Worm (Caenorhabditis elegans): ENCODE results near the gene nhr-57.

nhr-57 gene

DNA sequence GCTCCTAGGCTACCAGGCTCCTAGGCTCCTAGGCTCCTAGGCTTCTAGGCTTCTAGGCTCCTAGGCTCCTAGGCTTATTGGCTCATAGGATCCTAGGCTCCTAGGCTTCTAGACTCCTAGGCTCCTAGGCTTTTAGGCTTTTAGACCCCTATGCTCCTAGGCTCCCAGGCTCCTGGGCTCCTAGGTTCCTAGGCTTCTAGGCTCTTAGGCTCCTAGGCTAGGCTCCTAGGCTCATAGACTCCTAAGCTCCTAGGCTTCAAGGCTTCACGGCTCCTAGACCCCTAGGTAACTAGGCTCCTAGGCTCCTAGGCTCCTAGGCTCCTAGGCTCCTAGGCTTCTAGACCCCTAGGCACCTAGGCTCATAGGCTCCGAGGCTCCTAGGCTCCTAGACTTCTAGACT, 19.7 kb downstream of the nhr-57 start:
- TF ChIP-seq unc-86 (tag; optimal IDR thresholded peaks at IDR 0.05) (no peak), elt-4 (tag; optimal IDR thresholded peaks at IDR 0.05) (peak; percentile 66), unc-3 (GFP tag; conservative IDR thresholded peaks at IDR 0.05) (no peak), unc-3 (tag; optimal IDR thresholded peaks at IDR 0.05) (no peak), hlh-15 (tag; optimal IDR thresholded peaks at IDR 0.05) (no peak), ceh-22 (tag; optimal IDR thresholded peaks at IDR 0.05) (no peak), eyg-1 (tag; optimal IDR thresholded peaks at IDR 0.05) (no peak), K09A11.1 (tag; optimal IDR thresholded peaks at IDR 0.05; ENCODE audit: insufficient read depth) (no peak), pag-3 (tag; optimal IDR thresholded peaks at IDR 0.05; ENCODE audit: borderline replicate concordance) (peak; percentile 0), lin-11 (tag; optimal IDR thresholded peaks at IDR 0.05) (no peak), fkh-10 (GFP tag; optimal IDR thresholded peaks at IDR 0.05) (no peak), pros-1 (tag; optimal IDR thresholded peaks at IDR 0.05) (no peak), hlh-8 (tag; optimal IDR thresholded peaks at IDR 0.05) (no peak), ref-2 (tag; optimal IDR thresholded peaks at IDR 0.05) (no peak), sox-4 (tag; optimal IDR thresholded peaks at IDR 0.05) (no peak), odd-2 (tag; optimal IDR thresholded peaks at IDR 0.05) (no peak), ets-4 (tag; optimal IDR thresholded peaks at IDR 0.05) (no peak)

DNA sequence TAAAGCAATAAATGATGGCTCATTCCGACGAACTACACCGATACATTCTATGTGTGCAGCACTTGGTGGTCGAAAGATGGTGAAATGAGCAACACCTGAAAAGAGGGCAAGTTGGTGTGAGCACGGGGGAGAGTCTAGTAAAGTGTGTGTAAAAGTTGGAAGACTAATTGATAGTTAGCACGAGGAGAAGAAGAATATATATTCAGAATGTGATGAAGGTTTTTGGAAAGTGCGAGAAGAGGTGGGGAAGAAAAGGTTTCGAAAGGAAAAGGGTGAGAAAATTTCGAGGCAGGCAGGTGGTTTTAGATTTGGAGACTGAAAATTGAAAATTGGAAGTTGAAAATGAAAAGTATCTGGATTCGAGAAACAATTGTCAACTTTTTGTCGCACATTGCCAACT, 20.5 kb downstream of the nhr-57 start, which contains the start of gene Y45G5AM.6:
Gene Y45G5AM.6 (minus strand): TSS at position 101 of the 400 bp plus-strand sequence.
- TF ChIP-seq ceh-14 (tag; optimal IDR thresholded peaks at IDR 0.05), result no peak
- TF ChIP-seq ref-2 (tag; optimal IDR thresholded peaks at IDR 0.05), result no peak
- no peak for TF ChIP-seq pha-4 (tag; optimal IDR thresholded peaks at IDR 0.05)
- no peak for TF ChIP-seq gmeb-2 (tag; optimal IDR thresholded peaks at IDR 0.05)
- no peak for TF ChIP-seq npax-4 (tag; optimal IDR thresholded peaks at IDR 0.05)
- TF ChIP-seq lin-11 (tag; optimal IDR thresholded peaks at IDR 0.05), result no peak
- TF ChIP-seq fkh-6 (tag; optimal IDR thresholded peaks at IDR 0.05), result no peak
- no peak for TF ChIP-seq ceh-19 (GFP tag; optimal IDR thresholded peaks at IDR 0.05)
- no peak for TF ChIP-seq hlh-6 (tag; optimal IDR thresholded peaks at IDR 0.05)
- no peak for TF ChIP-seq che-1 (tag; optimal IDR thresholded peaks at IDR 0.05)
- no peak for TF ChIP-seq tbx-7 (tag; optimal IDR thresholded peaks at IDR 0.05)
- TF ChIP-seq elt-4 (tag; optimal IDR thresholded peaks at IDR 0.05), result no peak
- no peak for TF ChIP-seq pag-3 (tag; optimal IDR thresholded peaks at IDR 0.05; ENCODE audit: borderline replicate concordance)
- no peak for TF ChIP-seq fax-1 (tag; optimal IDR thresholded peaks at IDR 0.05)
- TF ChIP-seq ceh-31 (tag; optimal IDR thresholded peaks at IDR 0.05), result no peak
- no peak for TF ChIP-seq nfya-1 (tag; optimal IDR thresholded peaks at IDR 0.05)

DNA sequence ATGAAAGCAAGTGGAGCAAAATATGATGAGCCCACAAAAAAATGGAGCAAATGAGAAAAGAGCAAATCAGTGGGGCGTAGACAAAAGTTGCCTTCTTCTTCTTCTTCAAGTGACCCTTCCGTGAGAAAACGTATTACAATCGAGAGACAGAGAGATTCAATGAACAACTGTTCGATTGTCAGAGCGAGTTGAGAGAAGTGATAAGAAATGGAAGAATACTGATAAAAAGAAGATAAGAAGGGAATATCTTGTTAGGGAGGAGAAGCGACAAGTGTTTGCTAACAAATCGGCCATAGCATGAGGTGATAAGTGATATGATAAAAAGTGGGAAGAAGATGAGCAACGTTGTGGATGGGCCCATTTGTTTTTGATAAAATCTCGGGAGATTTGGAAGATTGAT, 25.6 kb downstream of the nhr-57 start:
- TF ChIP-seq elt-2 (tag; optimal IDR thresholded peaks at IDR 0.05) (peak; percentile 96), unc-55 (GFP tag; optimal IDR thresholded peaks at IDR 0.05) (peak; percentile 69), rnt-1 (tag; optimal IDR thresholded peaks at IDR 0.05) (peak; percentile 47), ceh-18 (tag; optimal IDR thresholded peaks at IDR 0.05) (peak; percentile 50), npax-4 (tag; optimal IDR thresholded peaks at IDR 0.05) (no peak), pha-2 (tag; optimal IDR thresholded peaks at IDR 0.05) (no peak), C38D4.7 (GFP tag; optimal IDR thresholded peaks at IDR 0.05) (no peak), pros-1 (tag; optimal IDR thresholded peaks at IDR 0.05) (no peak)

DNA sequence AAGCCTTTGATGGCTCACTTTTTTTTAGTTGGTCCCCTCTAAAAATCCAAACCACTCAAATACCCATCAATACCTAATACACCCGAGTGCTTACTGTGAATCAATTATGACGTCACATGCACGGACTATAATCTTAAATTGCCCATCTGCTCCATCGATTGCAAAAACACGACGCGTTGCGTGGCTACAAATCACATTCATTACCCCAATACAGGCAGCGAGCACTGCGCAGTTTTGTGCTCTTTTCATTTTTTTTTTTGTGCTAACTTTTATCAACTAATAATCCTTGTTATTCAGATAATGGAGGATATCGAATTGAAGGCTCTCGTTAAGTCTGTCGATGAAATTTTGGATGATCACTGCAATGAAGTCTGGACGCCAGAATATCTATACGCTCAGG, 28.4 kb downstream of the nhr-57 start, which contains the start of gene Y45G5AM.5:
Gene Y45G5AM.5 (plus strand): TSS at position 301 of the 400 bp plus-strand sequence.
- TF ChIP-seq K09A11.1 (tag; optimal IDR thresholded peaks at IDR 0.05; ENCODE audit: insufficient read depth) (no peak), pag-3 (tag; optimal IDR thresholded peaks at IDR 0.05; ENCODE audit: borderline replicate concordance) (no peak), fkh-6 (tag; optimal IDR thresholded peaks at IDR 0.05) (no peak), hlh-8 (tag; optimal IDR thresholded peaks at IDR 0.05) (no peak), ceh-18 (tag; optimal IDR thresholded peaks at IDR 0.05) (no peak), zip-5 (tag; optimal IDR thresholded peaks at IDR 0.05) (no peak), pax-1 (tag; optimal IDR thresholded peaks at IDR 0.05) (no peak), odd-2 (tag; optimal IDR thresholded peaks at IDR 0.05) (no peak), hlh-30 (tag; optimal IDR thresholded peaks at IDR 0.05; ENCODE audit: insufficient read depth) (no peak), F13H6.1 (tag; optimal IDR thresholded peaks at IDR 0.05) (no peak), ceh-9 (tag; optimal IDR thresholded peaks at IDR 0.05) (no peak), unc-86 (tag; optimal IDR thresholded peaks at IDR 0.05) (no peak), Y22D7AL.16 (tag; optimal IDR thresholded peaks at IDR 0.05) (no peak)
